Worm (Caenorhabditis elegans) whole organism, young adult: ENCODE measurements around the gene C37H5.14.

Source experiments
- B0019.2 ChIP-seq: fragments of 200-800 bp; sonication (Bioruptor generic); conservative IDR thresholded peaks from 2 replicates; pipeline ENCODE4 v1.3.6; 2022; ENCODE audit warnings: missing genetic modification reagents, missing genetic modification characterization, missing compliant biosample characterization
- B0035.1 ChIP-seq: sonication (generic microtip); optimal IDR thresholded peaks from 2 replicates; lab custom pipeline; 2016; ENCODE audit warnings: missing genetic modification characterization, mild to moderate bottlenecking, missing compliant biosample characterization, missing genotype, missing genetic modification reagents
- B0336.3 ChIP-seq: fragments of 200-800 bp; sonication (Bioruptor generic); IDR thresholded peaks from 2 replicates; pipeline ENCODE4 v1.3.6; 2022; ENCODE audit warnings: missing genetic modification characterization, missing compliant biosample characterization
- C06A6.2 ChIP-seq: fragments of 200-800 bp; sonication (Bioruptor generic); conservative IDR thresholded peaks from 2 replicates; pipeline ENCODE4 v1.3.6; 2022; ENCODE audit warnings: missing genetic modification characterization, missing compliant biosample characterization
- F10E7.11 ChIP-seq: sonication (generic microtip); optimal IDR thresholded peaks from 2 replicates; lab custom pipeline; 2017; ENCODE audit warnings: mild to moderate bottlenecking, missing genetic modification characterization, moderate library complexity, missing compliant biosample characterization
- F52B5.7 ChIP-seq: sonication (generic microtip); optimal IDR thresholded peaks from 2 replicates; lab custom pipeline; 2016; ENCODE audit warnings: mild to moderate bottlenecking, missing genetic modification characterization, missing compliant biosample characterization
- F57A8.1 ChIP-seq: fragments of 200-800 bp; sonication (Bioruptor generic); optimal IDR thresholded peaks from 2 replicates; lab custom pipeline; 2018; ENCODE audit warnings: mild to moderate bottlenecking, missing genetic modification characterization, moderate library complexity, missing compliant biosample characterization
- K11D2.4 ChIP-seq: fragments of 200-800 bp; sonication (Bioruptor generic); IDR thresholded peaks from 2 replicates; pipeline ENCODE4 v1.3.6; 2022; ENCODE audit warnings: missing genetic modification reagents, missing genetic modification characterization, missing compliant biosample characterization
- Y53F4B.3 ChIP-seq: fragments of 200-800 bp; sonication (Bioruptor generic); IDR thresholded peaks from 2 replicates; pipeline ENCODE4 v1.3.6; 2022; ENCODE audit warnings: missing genetic modification reagents, missing genetic modification characterization, missing compliant biosample characterization
- Y56A3A.18 ChIP-seq: fragments of 200-800 bp; sonication (Bioruptor generic); IDR thresholded peaks from 2 replicates; pipeline ENCODE4 v1.3.6; 2022; ENCODE audit warnings: missing genetic modification reagents, missing genetic modification characterization, missing compliant biosample characterization
- Y79H2A.3 ChIP-seq: fragments of 200-800 bp; sonication (Bioruptor generic); conservative IDR thresholded peaks from 2 replicates; pipeline ENCODE4 v1.3.6; 2022; ENCODE audit warnings: missing genetic modification reagents, missing genetic modification characterization, missing compliant biosample characterization
- aptf-2 ChIP-seq: fragments of 200-800 bp; sonication (Bioruptor generic); conservative IDR thresholded peaks from 2 replicates; pipeline ENCODE4 v1.3.6; 2022; ENCODE audit warnings: missing genetic modification reagents, missing genetic modification characterization, missing compliant biosample characterization
- ccch-3 ChIP-seq: fragments of 200-800 bp; sonication (Bioruptor generic); optimal IDR thresholded peaks from 2 replicates; lab custom pipeline; 2018; ENCODE audit warnings: mild to moderate bottlenecking, missing genetic modification characterization, missing compliant biosample characterization
- cebp-1 ChIP-seq, 2 experiments: fragments of 200-800 bp in 1 of 2; sonication (Bioruptor generic) in 1 of 2; sonication (generic microtip) in 1 of 2; IDR thresholded peaks in 1 of 2; optimal IDR thresholded peaks in 1 of 2; 2 replicates each; pipeline versions ENCODE4 v1.3.6 to Lab custom; 2017 to 2022; ENCODE audit warnings: missing compliant biosample characterization in 2 of 2, missing genetic modification characterization in 2 of 2, mild to moderate bottlenecking in 1 of 2, missing genetic modification reagents in 1 of 2, moderate library complexity in 1 of 2
- ceh-40 ChIP-seq: fragments of 200-800 bp; sonication (Bioruptor generic); IDR thresholded peaks from 2 replicates; pipeline ENCODE4 v1.3.6; 2022; ENCODE audit warnings: missing genetic modification characterization, missing compliant biosample characterization
- ceh-58 ChIP-seq: fragments of 200-800 bp; sonication (Bioruptor generic); IDR thresholded peaks from 2 replicates; pipeline ENCODE4 v1.3.6; 2022; ENCODE audit warnings: missing genetic modification characterization, missing compliant biosample characterization
- egl-44 ChIP-seq: fragments of 200-800 bp; sonication (Bioruptor generic); IDR thresholded peaks from 2 replicates; pipeline ENCODE4 v1.3.6; 2022; ENCODE audit warnings: missing genetic modification reagents, missing genetic modification characterization, missing compliant biosample characterization
- egrh-3 ChIP-seq: fragments of 200-800 bp; sonication (Bioruptor generic); IDR thresholded peaks from 2 replicates; pipeline ENCODE4 v1.3.6; 2022; ENCODE audit warnings: missing genetic modification reagents, missing genetic modification characterization, missing compliant biosample characterization
- ekl-4 ChIP-seq: fragments of 200-800 bp; sonication (Bioruptor generic); IDR thresholded peaks from 2 replicates; pipeline ENCODE4 v1.3.6; 2022; ENCODE audit warnings: missing genetic modification reagents, missing genetic modification characterization, missing compliant biosample characterization
- ets-4 ChIP-seq: fragments of 200-800 bp; sonication (Bioruptor generic); optimal IDR thresholded peaks from 2 replicates; lab custom pipeline; 2018; ENCODE audit warnings: mild to moderate bottlenecking, missing genetic modification characterization, missing compliant biosample characterization
- fkh-3 ChIP-seq: sonication (generic microtip); optimal IDR thresholded peaks from 2 replicates; lab custom pipeline; 2016; ENCODE audit warnings: mild to moderate bottlenecking, missing genetic modification characterization, missing compliant biosample characterization
- gei-17 ChIP-seq: fragments of 200-800 bp; sonication (Bioruptor generic); optimal IDR thresholded peaks from 2 replicates; lab custom pipeline; 2018; ENCODE audit warnings: mild to moderate bottlenecking, missing genetic modification characterization, missing compliant biosample characterization
- hlh-12 ChIP-seq: sonication (generic microtip); optimal IDR thresholded peaks from 2 replicates; lab custom pipeline; 2016; ENCODE audit warnings: missing genetic modification characterization, missing compliant biosample characterization
- hlh-26 ChIP-seq: fragments of 200-800 bp; sonication (Bioruptor generic); conservative IDR thresholded peaks from 2 replicates; pipeline ENCODE4 v1.3.6; 2022; ENCODE audit warnings: missing genetic modification reagents, missing genetic modification characterization, missing compliant biosample characterization
- hmg-1.2 ChIP-seq: fragments of 200-800 bp; sonication (Bioruptor generic); IDR thresholded peaks from 2 replicates; pipeline ENCODE4 v1.3.6; 2022; ENCODE audit warnings: missing genetic modification reagents, missing genetic modification characterization, missing compliant biosample characterization
- let-607 ChIP-seq, 2 experiments: fragments of 200-800 bp in 1 of 2; sonication (Bioruptor generic) in 1 of 2; sonication (generic microtip) in 1 of 2; optimal IDR thresholded peaks; 2 replicates each; lab custom pipeline; 2016 to 2018; ENCODE audit warnings: mild to moderate bottlenecking in 2 of 2, missing compliant biosample characterization in 2 of 2, missing genetic modification characterization in 2 of 2, moderate library complexity in 2 of 2, missing genotype in 1 of 2
- lin-35 ChIP-seq, 3 experiments: fragments of 150-350 bp in 2 of 3; sonication (generic microtip) in 1 of 3; optimal IDR thresholded peaks; 2 replicates each; lab custom pipeline; 2014 to 2018; ENCODE audit warnings: missing biosample characterization in 3 of 3, missing genetic modification characterization in 3 of 3, missing genetic modification reagents in 3 of 3
- lin-40 ChIP-seq: sonication (generic microtip); optimal IDR thresholded peaks from 2 replicates; lab custom pipeline; 2016; ENCODE audit warnings: missing genetic modification characterization, mild to moderate bottlenecking, missing compliant biosample characterization, missing genotype, missing genetic modification reagents
- lin-54 ChIP-seq: fragments of 200-800 bp; sonication (Bioruptor generic); optimal IDR thresholded peaks from 2 replicates; lab custom pipeline; 2018; ENCODE audit warnings: mild to moderate bottlenecking, missing genetic modification characterization, missing compliant biosample characterization
- lir-1 ChIP-seq: fragments of 200-800 bp; sonication (Bioruptor generic); conservative IDR thresholded peaks from 2 replicates; pipeline ENCODE4 v1.3.6; 2022; ENCODE audit warnings: missing genetic modification reagents, missing genetic modification characterization, missing compliant biosample characterization
- madf-10 ChIP-seq: sonication (generic microtip); optimal IDR thresholded peaks from 2 replicates; lab custom pipeline; 2016; ENCODE audit warnings: mild to moderate bottlenecking, missing genetic modification characterization, missing compliant biosample characterization
- mes-4 ChIP-seq: sonication (generic microtip); optimal IDR thresholded peaks from 2 replicates; lab custom pipeline; 2016; ENCODE audit warnings: missing genotype, missing genetic modification characterization, missing compliant biosample characterization
- nfya-1 ChIP-seq: sonication (generic microtip); optimal IDR thresholded peaks from 2 replicates; lab custom pipeline; 2017; ENCODE audit warnings: antibody characterized with exemption, missing compliant biosample characterization, missing genetic modification characterization, borderline replicate concordance; ENCODE audit not compliant: insufficient read depth
- nfyb-1 ChIP-seq: fragments of 200-800 bp; sonication (Bioruptor generic); IDR thresholded peaks from 2 replicates; pipeline ENCODE4 v1.3.6; 2022; ENCODE audit warnings: missing genetic modification reagents, missing genetic modification characterization, missing compliant biosample characterization
- pha-4 ChIP-seq: fragments of 150-350 bp; sonication (generic microtip); optimal IDR thresholded peaks from 2 replicates; lab custom pipeline; 2014; ENCODE audit warnings: missing biosample characterization, missing genetic modification reagents, missing genetic modification characterization
- rcor-1 ChIP-seq: fragments of 200-800 bp; sonication (Bioruptor generic); IDR thresholded peaks from 2 replicates; pipeline ENCODE4 v1.3.6; 2022; ENCODE audit warnings: missing genetic modification reagents, missing genetic modification characterization, missing compliant biosample characterization
- sea-2 ChIP-seq: fragments of 200-800 bp; sonication (Bioruptor generic); IDR thresholded peaks from 2 replicates; pipeline ENCODE4 v1.3.6; 2022; ENCODE audit warnings: missing genetic modification characterization, missing compliant biosample characterization
- snpc-1.1 ChIP-seq: sonication (generic microtip); optimal IDR thresholded peaks from 2 replicates; lab custom pipeline; 2017; ENCODE audit warnings: missing genetic modification characterization, mild to moderate bottlenecking, missing compliant biosample characterization, antibody characterized with exemption, moderate library complexity, missing genotype, missing genetic modification reagents; ENCODE audit not compliant: insufficient read depth
- snpc-4 ChIP-seq, 5 experiments: fragments of 150-350 bp in 1 of 5; sonication (generic microtip) in 4 of 5; optimal IDR thresholded peaks; 2 replicates each; lab custom pipeline; 2014 to 2018; ENCODE audit warnings: missing genetic modification characterization in 5 of 5, missing biosample characterization in 3 of 5, antibody characterized with exemption in 2 of 5, mild to moderate bottlenecking in 2 of 5, missing compliant biosample characterization in 2 of 5, missing genotype in 2 of 5, moderate library complexity in 2 of 5, missing genetic modification reagents in 1 of 5
- somi-1 ChIP-seq: fragments of 200-800 bp; sonication (Bioruptor generic); optimal IDR thresholded peaks from 2 replicates; lab custom pipeline; 2018; ENCODE audit warnings: mild to moderate bottlenecking, missing genetic modification characterization, missing compliant biosample characterization
- unc-62 ChIP-seq: fragments of 150-350 bp; optimal IDR thresholded peaks from 2 replicates; lab custom pipeline; 2014; ENCODE audit warnings: missing biosample characterization, missing genetic modification reagents, missing genetic modification characterization
- ztf-28 ChIP-seq: fragments of 200-800 bp; sonication (Bioruptor generic); IDR thresholded peaks from 2 replicates; pipeline ENCODE4 v1.3.6; 2022; ENCODE audit warnings: missing genetic modification reagents, missing genetic modification characterization, missing compliant biosample characterization
- ztf-6 ChIP-seq: fragments of 200-800 bp; sonication (Bioruptor generic); IDR thresholded peaks from 2 replicates; pipeline ENCODE4 v1.3.6; 2022; ENCODE audit warnings: missing genetic modification reagents, missing genetic modification characterization, missing compliant biosample characterization

The C37H5.14 gene

ce11 chrV:4826710-4827380 is 7.3 kb downstream of the C37H5.14 start, which contains the start of the genes hsp-6 and C37H5.5 (continued):
- TF ChIP-seq pha-4 = no peak
- TF ChIP-seq hmg-1.2 (GFP tag; lab: Robert Waterston, UW) = peak; percentile 70
- no peak for TF ChIP-seq hlh-12 (tag; lab: Kevin White, UChicago)
- TF ChIP-seq egl-44 (GFP tag; lab: Robert Waterston, UW) = no peak
- TF ChIP-seq lin-35 (GFP tag; optimal IDR thresholded peaks at IDR 0.05; lab: Kevin White, UChicago) = peak in 1 of 3 experiments; percentile 42
- peak; percentile 17 for TF ChIP-seq snpc-4 (GFP tag; optimal IDR thresholded peaks at IDR 0.05; lab: Kevin White, UChicago)
- peak; percentile 50 to 70 (median 61) for TF ChIP-seq snpc-4 (tag; optimal IDR thresholded peaks at IDR 0.05; lab: Kevin White, UChicago)
- TF ChIP-seq sea-2 (GFP tag; lab: Robert Waterston, UW) = no peak
- no peak for TF ChIP-seq mes-4 (tag; lab: Kevin White, UChicago)
- no peak for TF ChIP-seq fkh-3 (tag; lab: Kevin White, UChicago)
- no peak for TF ChIP-seq B0019.2
- peak; percentile 68; the same call in 1 of the 2 replicates for TF ChIP-seq C06A6.2
- peak; percentile 78 for TF ChIP-seq rcor-1 (GFP tag; lab: Robert Waterston, UW)
- no peak for TF ChIP-seq ceh-58
- TF ChIP-seq F57A8.1 = no peak
- TF ChIP-seq unc-62 = no peak
- TF ChIP-seq lin-40 (tag; lab: Kevin White, UChicago) = peak; percentile 69

DNA sequence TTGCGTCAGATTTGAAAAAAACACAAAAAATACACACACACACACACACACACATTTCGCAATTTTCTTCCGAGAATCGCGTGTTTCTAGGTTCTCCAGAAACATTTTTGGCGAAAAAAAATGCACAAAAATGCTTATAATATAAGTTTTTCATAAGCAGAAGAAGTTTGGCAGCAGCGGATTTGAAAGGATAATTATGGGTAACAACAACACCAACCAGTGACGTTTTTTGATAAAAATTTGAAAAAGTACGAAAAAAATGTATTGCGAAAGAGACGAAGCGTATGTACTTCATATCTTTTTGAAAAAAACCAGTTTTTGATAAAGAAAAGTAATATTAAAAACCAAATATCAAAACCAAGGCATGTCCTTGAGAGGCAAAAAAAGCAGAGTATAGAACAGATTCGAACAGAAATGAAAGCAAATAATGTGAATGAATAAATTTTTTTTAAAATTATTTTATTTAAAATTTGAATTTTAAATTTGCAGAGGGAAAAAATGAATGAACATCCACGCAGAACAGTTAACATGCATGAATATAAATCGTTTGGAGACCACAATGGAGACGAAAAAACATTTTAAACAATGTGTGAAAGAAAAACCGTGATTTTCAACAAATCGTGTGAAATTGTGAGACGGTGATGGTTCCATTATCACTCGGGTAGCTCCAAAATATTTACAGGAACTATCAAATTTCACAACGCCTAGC is 10.3 kb downstream of the C37H5.14 start:
- TF ChIP-seq gei-17 (peak; percentile 69), aptf-2 (GFP tag; lab: Robert Waterston, UW) (no peak), K11D2.4 (0 out of 2 replicates have a peak, but pooled peaks have one; percentile 31), lin-40 (tag; lab: Kevin White, UChicago) (peak; percentile 66), nfya-1 (tag; lab: Kevin White, UChicago) (no peak), hlh-26 (no peak), nfyb-1 (GFP tag; lab: Robert Waterston, UW) (peak; percentile 85), ceh-40 (0 out of 2 replicates have a peak, but pooled peaks have one; percentile 36), ztf-28 (GFP tag; lab: Robert Waterston, UW) (no peak), Y56A3A.18 (GFP tag; lab: Robert Waterston, UW) (peak; percentile 15; the same call in 1 of the 2 replicates), ztf-6 (no peak), egrh-3 (GFP tag; lab: Robert Waterston, UW) (no peak), C06A6.2 (peak; percentile 46), F10E7.11 (tag; lab: Kevin White, UChicago) (peak; percentile 92), ekl-4 (GFP tag; lab: Robert Waterston, UW) (peak; percentile 7; the same call in 1 of the 2 replicates), Y79H2A.3 (GFP tag; lab: Robert Waterston, UW) (no peak), lin-35 (GFP tag; optimal IDR thresholded peaks at IDR 0.05; lab: Kevin White, UChicago) (peak in 1 of 3 experiments; percentile 3), lin-54 (GFP tag; lab: Kevin White, UChicago) (peak; percentile 54), ccch-3 (GFP tag; lab: Kevin White, UChicago) (peak; percentile 33), cebp-1 (GFP tag; IDR thresholded peaks at IDR 0.05; lab: Robert Waterston, UW) (peak; percentile 80), cebp-1 (tag; optimal IDR thresholded peaks at IDR 0.05; lab: Kevin White, UChicago) (peak; percentile 96), F52B5.7 (tag; lab: Kevin White, UChicago) (peak; percentile 74), B0336.3 (GFP tag; lab: Robert Waterston, UW) (peak; percentile 85), snpc-1.1 (no peak), let-607 (tag; optimal IDR thresholded peaks at IDR 0.05; lab: Kevin White, UChicago) (peak in 1 of 2 experiments; percentile 60), sea-2 (GFP tag; lab: Robert Waterston, UW) (no peak), lir-1 (no peak), madf-10 (peak; percentile 31), B0035.1 (tag; lab: Kevin White, UChicago) (no peak), somi-1 (GFP tag; lab: Kevin White, UChicago) (peak; percentile 57), Y53F4B.3 (GFP tag; lab: Robert Waterston, UW) (no peak), ets-4 (GFP tag; lab: Kevin White, UChicago) (no peak)
